Worm (Caenorhabditis elegans): ENCODE measurements around the gene men-1.
A peak's percentile ranks its signal among the peaks of the same experiment; 100 is the strongest.

men-1 gene

DNA sequence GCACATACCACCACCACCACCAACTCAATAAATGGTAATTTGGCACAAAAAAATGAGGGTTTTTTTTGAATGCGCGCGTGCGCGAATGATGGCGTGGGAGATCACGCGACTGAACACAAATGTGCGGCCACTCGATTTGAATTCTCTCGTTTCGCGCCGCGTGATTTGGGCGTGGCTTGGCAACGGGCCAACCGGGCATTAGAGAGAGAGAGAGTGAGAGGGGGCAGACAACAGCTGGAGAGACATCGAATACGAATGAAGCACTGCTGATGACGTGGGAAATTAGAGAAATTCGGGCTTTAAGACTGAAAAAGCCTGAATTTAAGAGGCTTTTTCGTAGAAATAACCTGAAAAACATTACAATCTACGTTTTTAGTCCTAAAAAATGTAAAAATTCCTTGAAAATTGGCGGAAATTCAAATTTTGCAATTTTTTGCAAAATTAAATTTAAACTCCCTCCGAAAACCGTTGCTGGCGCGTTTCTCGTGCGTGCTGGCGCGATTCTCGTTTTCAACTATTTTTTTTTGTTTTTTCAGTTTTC, 17.6 kb upstream of the men-1 start (continued):
- 0 out of 2 replicates have a peak, but pooled peaks have one; percentile 44 for TF ChIP-seq cebp-2 (GFP tag; IDR thresholded peaks at IDR 0.05)
- peak; percentile 7; the same call in 1 of the 2 replicates for TF ChIP-seq bed-1 (GFP tag; IDR thresholded peaks at IDR 0.05)
- TF ChIP-seq madf-10 (tag; optimal IDR thresholded peaks at IDR 0.05) = peak; percentile 87
- peak; percentile 79 for TF ChIP-seq F39B2.1 (GFP tag; IDR thresholded peaks at IDR 0.05)
- TF ChIP-seq rec-8 (tag; optimal IDR thresholded peaks at IDR 0.05) = peak in 1 of 2 experiments; percentile 40
- no peak for TF ChIP-seq sptf-2 (GFP tag; optimal IDR thresholded peaks at IDR 0.05)
- peak; percentile 61 for TF ChIP-seq egrh-3 (GFP tag; IDR thresholded peaks at IDR 0.05)
- peak; percentile 96 for TF ChIP-seq atf-7 (tag; optimal IDR thresholded peaks at IDR 0.05)
- TF ChIP-seq lag-1 (GFP tag; IDR thresholded peaks at IDR 0.05) = no peak
- no peak for TF ChIP-seq snpc-1.3 (tag; optimal IDR thresholded peaks at IDR 0.05; ENCODE audit: insufficient read depth)
- peak; percentile 88 for TF ChIP-seq ceh-27 (GFP tag; optimal IDR thresholded peaks at IDR 0.05)
- TF ChIP-seq ceh-100 (GFP tag; IDR thresholded peaks at IDR 0.05) = peak; percentile 78
- TF ChIP-seq D2030.7 (GFP tag; IDR thresholded peaks at IDR 0.05) = peak; percentile 77
- peak; percentile 96 for TF ChIP-seq nfyb-1 (GFP tag; IDR thresholded peaks at IDR 0.05)
- TF ChIP-seq lir-1 (GFP tag; conservative IDR thresholded peaks at IDR 0.05) = peak; percentile 82
- TF ChIP-seq F49E8.2 (tag; optimal IDR thresholded peaks at IDR 0.05; ENCODE audit: insufficient read depth) = peak; percentile 35
- peak; percentile 55 for TF ChIP-seq T26A5.8 (tag; optimal IDR thresholded peaks at IDR 0.05)
- TF ChIP-seq efl-1 (GFP tag; optimal IDR thresholded peaks at IDR 0.05) = peak; percentile 76
- TF ChIP-seq nfya-1 (tag; optimal IDR thresholded peaks at IDR 0.05; ENCODE audit: borderline replicate concordance, insufficient read depth) = no peak
- peak; percentile 76 for TF ChIP-seq pbrm-1 (GFP tag; IDR thresholded peaks at IDR 0.05)
- peak; percentile 92 for TF ChIP-seq dpl-1 (GFP tag; optimal IDR thresholded peaks at IDR 0.05)
- peak; percentile 96 for TF ChIP-seq F52B5.7 (tag; optimal IDR thresholded peaks at IDR 0.05)
- TF ChIP-seq ztf-26 (tag; optimal IDR thresholded peaks at IDR 0.05) = peak; percentile 95
- peak; percentile 66 for TF ChIP-seq tbp1 (GFP tag; optimal IDR thresholded peaks at IDR 0.05)
- TF ChIP-seq K12H6.12 (tag; optimal IDR thresholded peaks at IDR 0.05) = peak; percentile 88
- peak; percentile 96 for TF ChIP-seq dox-1 (GFP tag; IDR thresholded peaks at IDR 0.05)
- TF ChIP-seq ztf-22 (GFP tag; optimal IDR thresholded peaks at IDR 0.05) = peak; percentile 88
- peak; percentile 7 for TF ChIP-seq snpc-4 (GFP tag; optimal IDR thresholded peaks at IDR 0.05)
- peak in 3 of 4 experiments; percentile 55 to 86 (median 79) for TF ChIP-seq snpc-4 (tag; optimal IDR thresholded peaks at IDR 0.05)
- TF ChIP-seq let-607 (tag; optimal IDR thresholded peaks at IDR 0.05) = peak; percentile 83 to 89
- TF ChIP-seq lin-26 (GFP tag; IDR thresholded peaks at IDR 0.05) = peak; percentile 86
- TF ChIP-seq tlf-1 (GFP tag; optimal IDR thresholded peaks at IDR 0.05) = peak; percentile 96
- TF ChIP-seq madf-8 (GFP tag; conservative IDR thresholded peaks at IDR 0.05) = peak; percentile 87
- TF ChIP-seq Y67H2A.10 (GFP tag; conservative IDR thresholded peaks at IDR 0.05) = peak; percentile 82
- peak; percentile 65 for TF ChIP-seq nhr-27 (tag; optimal IDR thresholded peaks at IDR 0.05)
- TF ChIP-seq K11D2.4 (GFP tag; IDR thresholded peaks at IDR 0.05) = peak; percentile 93
- TF ChIP-seq lin-40 (tag; optimal IDR thresholded peaks at IDR 0.05) = peak; percentile 97
- peak; percentile 71 for TF ChIP-seq bed-2 (GFP tag; IDR thresholded peaks at IDR 0.05)
- peak; percentile 99 for TF ChIP-seq B0336.3 (GFP tag; IDR thresholded peaks at IDR 0.05)
- peak; percentile 78 for TF ChIP-seq xnd-1 (tag; optimal IDR thresholded peaks at IDR 0.05)
- peak; percentile 77 for TF ChIP-seq hmg-1.2 (GFP tag; IDR thresholded peaks at IDR 0.05)
- TF ChIP-seq him-1 (tag; optimal IDR thresholded peaks at IDR 0.05) = peak; percentile 78
- peak; percentile 91 for TF ChIP-seq C06A6.2 (GFP tag; conservative IDR thresholded peaks at IDR 0.05)
- TF ChIP-seq mel-28 (tag; optimal IDR thresholded peaks at IDR 0.05; ENCODE audit: borderline replicate concordance) = peak; percentile 84
- TF ChIP-seq ekl-4 (GFP tag; IDR thresholded peaks at IDR 0.05) = peak; percentile 95
- peak; percentile 88 for TF ChIP-seq mcd-1 (GFP tag; IDR thresholded peaks at IDR 0.05)
- TF ChIP-seq F57C9.4 (tag; optimal IDR thresholded peaks at IDR 0.05) = peak; percentile 85

Measured in whole organism, young adult.